Worm (Caenorhabditis elegans): Measurements from ENCODE around the gene arid-1.
A peak's percentile ranks its signal among the peaks of the same experiment; 100 is the strongest.
"Not testable (repeated sequence)": the region's sequence is repeated elsewhere in the genome, so short reads cannot be mapped to it uniquely, and the experiment has no call there.

Gene arid-1

ce11 chrV:173437-173836 lies 12.5 kb upstream of the arid-1 start:
- TF ChIP-seq W03F9.2 (tag; optimal IDR thresholded peaks at IDR 0.05), result no peak
- no peak for TF ChIP-seq dao-5 (tag; optimal IDR thresholded peaks at IDR 0.05)
- TF ChIP-seq him-1 (tag; optimal IDR thresholded peaks at IDR 0.05), result no peak

- TF ChIP-seq W03F9.2 (tag; optimal IDR thresholded peaks at IDR 0.05) (no peak), dao-5 (tag; optimal IDR thresholded peaks at IDR 0.05) (no peak), him-1 (tag; optimal IDR thresholded peaks at IDR 0.05) (no peak)
Measured at ce11 chrV:174520-174919, 11.4 kb upstream of the arid-1 start.

ce11 chrV:176870-177467 lies 9.0 kb upstream of the arid-1 start, which contains the start of gene cul-3:
cul-3 (plus strand) TSS chrV:177417.
- TF ChIP-seq dao-5 (tag; optimal IDR thresholded peaks at IDR 0.05), result no peak
- TF ChIP-seq W03F9.2 (tag; optimal IDR thresholded peaks at IDR 0.05), result peak; percentile 8

ce11 chrV:185124-185523 lies 843 bp upstream of the arid-1 start:
- no peak for TF ChIP-seq him-1 (tag; optimal IDR thresholded peaks at IDR 0.05)
- TF ChIP-seq W03F9.2 (tag; optimal IDR thresholded peaks at IDR 0.05), result no peak
- no peak for TF ChIP-seq dao-5 (tag; optimal IDR thresholded peaks at IDR 0.05)

DNA sequence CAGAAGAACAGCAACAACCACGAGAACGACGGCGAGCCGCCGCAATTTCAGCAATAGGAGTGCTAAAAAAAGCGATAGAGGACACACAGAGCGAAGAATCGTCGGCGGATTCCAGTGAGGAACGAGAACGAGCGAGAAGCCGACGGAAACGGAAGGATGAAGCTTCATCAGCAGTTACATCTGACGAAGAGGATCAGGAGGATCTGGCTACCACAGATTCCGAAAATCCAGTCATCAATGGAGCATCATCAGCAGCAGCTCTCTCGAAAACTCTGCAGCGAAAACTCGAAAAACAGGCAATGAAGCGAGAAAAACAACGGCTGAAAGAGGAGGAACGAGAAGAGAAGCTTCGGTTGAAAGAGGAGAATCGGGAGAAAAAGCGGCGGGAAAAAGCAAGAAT lies 3.5 kb downstream of the arid-1 start:
- no peak for TF ChIP-seq dao-5 (tag; optimal IDR thresholded peaks at IDR 0.05)
- no peak for TF ChIP-seq him-1 (tag; optimal IDR thresholded peaks at IDR 0.05)
- TF ChIP-seq W03F9.2 (tag; optimal IDR thresholded peaks at IDR 0.05), result no peak

DNA sequence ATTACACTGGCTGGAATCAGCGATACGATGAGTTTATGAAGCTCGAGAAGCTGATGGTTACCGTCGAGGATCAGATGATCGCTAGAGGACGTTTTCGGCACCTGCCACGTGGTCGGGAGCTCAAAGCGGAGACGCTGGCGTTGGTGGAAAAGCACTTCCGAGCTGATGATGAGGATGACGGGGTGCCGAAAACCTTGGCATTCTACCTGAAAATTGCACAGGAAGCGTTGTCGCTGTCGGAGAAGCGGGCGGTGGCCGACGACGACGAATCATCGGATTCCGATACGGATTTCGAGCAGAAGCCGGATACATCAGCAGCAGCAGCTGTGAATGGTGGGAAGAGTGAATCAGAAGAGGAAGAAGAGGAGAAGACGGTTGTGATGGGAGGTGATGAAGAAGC lies 8.8 kb downstream of the arid-1 start:
- no peak for TF ChIP-seq W03F9.2 (tag; optimal IDR thresholded peaks at IDR 0.05)
- no peak for TF ChIP-seq him-1 (tag; optimal IDR thresholded peaks at IDR 0.05)
- no peak for TF ChIP-seq dao-5 (tag; optimal IDR thresholded peaks at IDR 0.05)

DNA sequence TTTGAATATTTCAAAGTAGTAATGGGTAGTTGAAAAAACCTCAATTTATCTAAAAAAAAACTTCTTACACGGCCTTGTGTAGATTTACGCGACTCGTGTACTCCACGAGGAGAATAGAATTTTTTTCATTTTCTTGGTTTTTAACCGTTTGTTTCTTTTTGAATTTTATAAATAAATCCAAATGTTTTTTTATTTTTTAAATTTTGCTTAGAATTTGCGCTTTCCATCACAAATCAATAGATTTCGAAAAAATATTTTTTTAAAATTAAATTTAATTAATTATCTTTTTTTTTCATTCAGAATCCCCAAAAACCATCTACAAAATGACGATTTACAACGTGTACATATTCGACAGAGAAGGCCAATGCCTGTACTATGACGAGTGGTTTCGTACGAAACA lies 15.3 kb downstream of the arid-1 start, which contains the start of gene trpp-1:
trpp-1 (plus strand) TSS at position 301 of the 400 bp plus-strand sequence.
- no peak for TF ChIP-seq W03F9.2 (tag; optimal IDR thresholded peaks at IDR 0.05)
- TF ChIP-seq dao-5 (tag; optimal IDR thresholded peaks at IDR 0.05), result no peak
- TF ChIP-seq him-1 (tag; optimal IDR thresholded peaks at IDR 0.05), result no peak

DNA sequence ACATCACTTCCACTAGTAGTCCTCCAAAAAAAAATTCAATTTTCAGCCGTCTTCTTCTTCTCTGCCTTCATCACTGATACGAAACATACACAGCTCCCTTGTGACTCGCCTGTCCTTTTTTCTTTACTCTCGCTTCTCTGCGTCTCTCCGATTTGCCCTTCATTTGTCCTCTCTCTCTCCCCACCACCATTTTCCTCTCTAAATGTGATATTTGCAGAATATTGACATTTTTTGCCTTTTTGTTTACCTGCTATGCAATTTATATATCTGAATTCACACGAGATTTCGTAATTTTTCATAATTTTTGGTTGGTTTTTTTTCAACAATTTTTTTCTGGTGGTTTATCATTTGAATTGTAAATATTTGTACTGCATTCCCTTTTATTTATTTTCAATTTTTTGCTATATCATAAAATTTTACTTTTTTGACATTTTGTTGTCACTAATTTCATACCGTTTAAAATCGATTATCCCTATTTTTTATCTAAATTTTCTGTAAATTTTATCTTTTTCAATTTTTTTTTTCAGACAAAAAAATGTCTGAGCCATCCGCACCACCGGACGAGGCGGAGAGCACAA lies 18.0 kb downstream of the arid-1 start, which contains the start of gene lec-12:
lec-12 (plus strand) TSS at position 528 of the 578 bp plus-strand sequence.
- TF ChIP-seq W03F9.2 (tag; optimal IDR thresholded peaks at IDR 0.05), result no peak
- TF ChIP-seq him-1 (tag; optimal IDR thresholded peaks at IDR 0.05), result no peak
- no peak for TF ChIP-seq dao-5 (tag; optimal IDR thresholded peaks at IDR 0.05)

DNA sequence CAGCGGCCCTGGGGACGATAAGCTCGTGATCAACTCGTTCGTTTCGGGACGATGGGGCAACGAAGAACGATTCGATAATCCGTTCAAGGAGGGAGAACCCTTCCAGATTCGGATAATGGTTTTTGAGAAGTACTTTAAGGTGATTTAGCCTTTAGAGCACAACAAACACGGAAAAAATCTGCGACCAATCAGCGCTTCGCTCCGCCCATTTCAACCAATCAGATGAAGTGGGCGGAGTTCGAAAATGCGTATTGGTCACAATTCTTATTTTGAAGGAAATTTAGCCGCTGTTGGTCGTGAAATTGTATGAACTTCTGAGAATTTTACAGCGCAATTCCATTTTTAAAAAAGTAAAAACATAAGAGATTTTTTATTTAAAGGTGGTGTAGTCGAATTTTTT lies 20.8 kb downstream of the arid-1 start:
- TF ChIP-seq dao-5 (tag; optimal IDR thresholded peaks at IDR 0.05) (no peak), him-1 (tag; optimal IDR thresholded peaks at IDR 0.05) (no peak), W03F9.2 (tag; optimal IDR thresholded peaks at IDR 0.05) (no peak)

DNA sequence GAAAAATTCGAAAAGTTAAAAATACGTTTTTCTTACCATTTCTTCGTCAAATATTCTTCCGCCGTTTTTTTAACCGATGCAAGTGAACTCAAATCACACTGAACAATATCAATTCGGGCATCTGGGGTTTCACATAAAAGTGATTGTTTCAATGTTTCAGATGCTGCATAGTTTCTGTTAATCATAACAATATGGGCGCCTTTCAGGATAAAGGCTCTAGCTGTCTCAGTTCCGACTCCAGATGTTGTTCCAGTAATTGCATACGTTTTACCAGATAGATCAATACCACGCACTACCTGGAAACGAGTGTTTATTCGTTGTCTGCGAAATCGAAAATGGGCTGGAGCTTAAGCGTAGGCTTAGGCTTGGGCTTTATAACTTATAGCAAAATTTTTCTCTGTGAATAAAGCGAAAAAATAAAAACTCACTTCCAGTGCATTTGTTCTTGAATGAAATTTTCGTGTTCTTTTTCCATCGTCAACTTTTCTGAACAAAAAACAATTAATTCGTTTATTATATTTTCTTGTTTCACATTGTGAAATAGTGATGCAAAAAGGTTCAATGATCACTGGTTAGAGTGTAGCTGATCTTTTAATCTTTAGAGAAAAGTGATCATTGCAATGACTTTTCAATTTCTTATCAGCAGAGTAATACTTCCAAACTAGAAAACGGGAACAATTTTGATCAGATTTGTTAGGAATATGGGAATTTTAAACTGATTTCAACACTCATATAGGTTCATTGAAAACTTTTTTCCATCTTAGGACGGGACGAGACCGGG lies 25.6 kb downstream of the arid-1 start:
- TF ChIP-seq him-1 (tag; optimal IDR thresholded peaks at IDR 0.05) (no peak), W03F9.2 (tag; optimal IDR thresholded peaks at IDR 0.05) (no peak), dao-5 (tag; optimal IDR thresholded peaks at IDR 0.05) (no peak)

ce11 chrV:212687-213086 lies 26.7 kb downstream of the arid-1 start, which contains the start of gene DC2.5:
DC2.5 (minus strand) TSS chrV:212787.
- TF ChIP-seq dao-5, W03F9.2, him-1 (tag; optimal IDR thresholded peaks at IDR 0.05): not testable (repeated sequence)

DNA sequence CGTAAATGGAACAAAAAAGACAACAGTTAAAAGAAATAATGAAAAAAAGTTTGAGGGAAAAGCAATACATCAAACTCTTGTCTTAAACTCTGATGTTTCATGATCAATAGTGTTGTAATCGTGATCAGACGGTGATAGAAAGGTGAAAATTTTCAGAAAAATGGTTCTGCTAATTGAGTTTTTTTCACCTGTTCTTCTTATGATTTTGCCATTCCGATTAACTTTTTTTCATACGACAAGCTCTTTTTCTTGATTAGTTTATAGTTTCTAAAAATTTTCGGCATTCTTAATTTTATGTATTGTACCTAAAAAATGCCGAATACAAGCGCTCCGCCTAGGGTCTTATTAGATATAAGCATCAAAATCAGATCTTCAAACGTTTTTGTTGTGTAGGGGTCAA lies 29.7 kb downstream of the arid-1 start:
- TF ChIP-seq dao-5 (tag; optimal IDR thresholded peaks at IDR 0.05), result no peak
- no peak for TF ChIP-seq W03F9.2 (tag; optimal IDR thresholded peaks at IDR 0.05)
- no peak for TF ChIP-seq him-1 (tag; optimal IDR thresholded peaks at IDR 0.05)

- TF ChIP-seq dao-5 (tag; optimal IDR thresholded peaks at IDR 0.05) (no peak), him-1 (tag; optimal IDR thresholded peaks at IDR 0.05) (no peak), W03F9.2 (tag; optimal IDR thresholded peaks at IDR 0.05) (no peak)
Measured at ce11 chrV:216847-217246, 30.9 kb downstream of the arid-1 start, which contains the start of gene srh-78. srh-78 (plus strand) TSS chrV:217147.

DNA sequence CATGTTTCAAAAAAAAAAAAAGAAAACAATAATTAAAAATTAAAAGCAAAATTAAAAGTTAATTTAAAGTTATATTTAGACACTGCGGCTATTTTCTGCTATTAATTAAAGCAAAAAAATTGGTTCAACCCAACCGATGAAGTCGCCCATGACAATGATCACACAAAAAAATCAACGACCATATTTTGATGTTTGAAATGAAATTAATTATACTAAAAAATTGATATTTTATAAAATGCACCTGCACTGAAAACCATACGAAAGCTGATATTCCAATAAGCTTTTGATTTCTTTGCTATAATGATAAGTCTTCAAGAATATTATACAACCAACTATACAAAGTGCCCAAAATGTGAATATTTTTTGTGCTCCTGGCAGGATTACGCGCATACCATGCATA lies 33.7 kb downstream of the arid-1 start, which contains the start of gene srh-80:
srh-80 (plus strand) TSS at position 301 of the 400 bp plus-strand sequence.
- TF ChIP-seq W03F9.2 (tag; optimal IDR thresholded peaks at IDR 0.05) (no peak), him-1 (tag; optimal IDR thresholded peaks at IDR 0.05) (no peak), dao-5 (tag; optimal IDR thresholded peaks at IDR 0.05) (no peak)

Data from whole organism, L4/young adult.